Fruit fly (Drosophila melanogaster) whole organism: ENCODE data around the gene Rpn10.

Experiments used
- CG8478 ChIP-seq: fragments of >200 bp; optimal IDR thresholded peaks from 2 replicates; lab custom pipeline; 2018; ENCODE audit warnings: inconsistent platforms
- Dll ChIP-seq: fragments of >200 bp; optimal IDR thresholded peaks from 2 replicates; lab custom pipeline; 2017
- EcR ChIP-seq, 2 experiments: fragments of >200 bp; optimal IDR thresholded peaks; 2 replicates each; lab custom pipeline; 2017; ENCODE audit warnings: missing biosample characterization in 2 of 2, missing genetic modification characterization in 2 of 2, missing genetic modification reagents in 2 of 2
- pan ChIP-seq: fragments of >200 bp; optimal IDR thresholded peaks from 2 replicates; lab custom pipeline; 2017
- psq ChIP-seq: fragments of >200 bp; optimal IDR thresholded peaks from 2 replicates; lab custom pipeline; 2017
- usp ChIP-seq: fragments of >200 bp; optimal IDR thresholded peaks from 2 replicates; lab custom pipeline; 2017; ENCODE audit warnings: missing biosample characterization, missing genetic modification characterization, mixed read lengths

Rpn10 gene

DNA sequence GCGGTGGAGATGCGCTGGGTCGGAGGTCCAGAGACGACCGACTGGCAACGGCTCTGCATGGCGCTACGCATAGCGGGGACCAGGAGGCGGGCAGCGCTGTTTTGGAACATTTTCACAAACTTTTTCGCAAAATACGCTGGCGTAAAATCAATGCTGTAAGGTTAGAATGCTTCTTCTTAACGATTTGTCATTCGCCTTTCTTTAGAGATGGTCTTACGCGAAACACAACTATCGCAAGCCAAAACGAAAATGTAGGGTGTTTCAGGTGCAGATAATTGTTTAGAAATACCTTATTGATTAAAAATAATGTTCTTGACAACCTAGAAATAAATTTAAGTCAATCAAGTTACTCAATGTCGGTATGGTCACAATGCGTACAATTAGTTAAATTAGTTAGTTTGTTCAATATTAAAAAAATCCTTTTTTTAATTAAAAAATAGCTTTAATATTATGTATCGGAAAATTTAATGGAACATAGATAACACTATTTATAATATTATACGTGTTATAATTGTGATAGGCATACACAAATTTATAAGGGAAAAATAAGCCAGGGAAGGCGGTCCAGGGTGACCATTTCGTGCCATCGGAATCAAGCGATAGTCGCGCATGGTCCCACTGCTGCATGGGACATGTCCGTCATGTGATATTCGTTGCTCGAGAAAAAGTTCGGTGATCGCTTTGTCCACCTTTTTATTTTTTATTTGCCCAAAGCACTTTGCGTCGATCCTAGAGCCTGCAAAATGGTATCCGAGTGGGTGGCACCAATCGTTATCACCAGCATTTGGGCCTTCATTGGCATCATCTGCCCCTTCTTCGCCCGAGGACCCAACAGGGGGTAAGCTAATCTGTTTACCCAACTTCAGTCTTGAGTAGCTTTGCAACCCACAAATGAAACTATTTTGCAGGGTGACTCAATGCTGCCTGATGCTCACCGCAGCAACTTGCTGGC, 2.7 kb downstream of the Rpn10 start, which contains the start of the genes COX8 and VhaM9.7-b:
TSS of gene COX8 (minus strand) at position 203 of the 952 bp plus-strand sequence.
TSS of gene VhaM9.7-b (plus strand) at position 618 of the 952 bp plus-strand sequence.
- TF ChIP-seq Dll (lab: Kevin White, UChicago) (no peak), pan (lab: Kevin White, UChicago) (no peak), EcR (GFP tag; optimal IDR thresholded peaks at IDR 0.05; lab: Kevin White, UChicago) (no peak), psq (lab: Kevin White, UChicago) (no peak), usp (GFP tag; lab: Kevin White, UChicago) (no peak), CG8478 (lab: Kevin White, UChicago) (no peak)

- TF ChIP-seq Dll (lab: Kevin White, UChicago): no peak
- no peak for TF ChIP-seq EcR (GFP tag; optimal IDR thresholded peaks at IDR 0.05; lab: Kevin White, UChicago)
- TF ChIP-seq usp (GFP tag; lab: Kevin White, UChicago): no peak
- no peak for TF ChIP-seq CG8478 (lab: Kevin White, UChicago)
- no peak for TF ChIP-seq pan (lab: Kevin White, UChicago)
- no peak for TF ChIP-seq psq (lab: Kevin White, UChicago)
These were observed 5.3 kb downstream of the Rpn10 start, which contains the start of gene CG33290 for dm6 chr3L:21542059-21542458. TSS of gene CG33290 (plus strand) at chr3L:21542359.

dm6 chr3L:21554752-21555151, 18.0 kb downstream of the Rpn10 start, which contains the start of gene Wnk:
TSS of gene Wnk (minus strand) at chr3L:21554928.
- no peak for TF ChIP-seq pan (lab: Kevin White, UChicago)
- TF ChIP-seq Dll (lab: Kevin White, UChicago): no peak
- no peak for TF ChIP-seq CG8478 (lab: Kevin White, UChicago)
- TF ChIP-seq psq (lab: Kevin White, UChicago): no peak
- no peak for TF ChIP-seq usp (GFP tag; lab: Kevin White, UChicago)
- no peak for TF ChIP-seq EcR (GFP tag; optimal IDR thresholded peaks at IDR 0.05; lab: Kevin White, UChicago)

- no peak for TF ChIP-seq Dll (lab: Kevin White, UChicago)
These were observed 21.5 kb downstream of the Rpn10 start, which contains the start of gene CG7173 for dm6 chr3L:21558176-21558871. TSS of gene CG7173 (minus strand) at chr3L:21558226.

DNA sequence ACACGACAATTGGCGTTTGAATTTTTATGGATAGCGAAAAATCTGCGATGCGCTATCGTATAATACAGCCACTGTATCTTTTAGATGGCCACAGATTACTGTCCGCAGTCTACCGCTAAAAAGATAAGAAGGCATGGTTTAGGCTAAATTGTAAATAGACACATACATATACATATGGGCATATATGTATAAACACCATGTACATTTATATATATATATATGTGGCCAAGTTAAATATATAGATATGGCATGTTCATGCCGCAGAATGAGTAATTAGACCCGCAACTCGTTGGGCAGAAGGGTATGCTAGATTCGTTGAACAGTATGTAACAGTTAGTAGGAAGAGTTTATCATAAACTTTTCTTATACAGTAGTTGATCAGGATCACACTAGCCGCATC, 25.3 kb downstream of the Rpn10 start, which contains the start of gene CapaR:
TSS of gene CapaR (minus strand) at position 101 of the 400 bp plus-strand sequence.
- TF ChIP-seq psq (lab: Kevin White, UChicago): no peak
- no peak for TF ChIP-seq EcR (GFP tag; optimal IDR thresholded peaks at IDR 0.05; lab: Kevin White, UChicago)
- TF ChIP-seq CG8478 (lab: Kevin White, UChicago): no peak
- TF ChIP-seq pan (lab: Kevin White, UChicago): no peak
- no peak for TF ChIP-seq usp (GFP tag; lab: Kevin White, UChicago)
- no peak for TF ChIP-seq Dll (lab: Kevin White, UChicago)

- no peak for TF ChIP-seq psq (lab: Kevin White, UChicago)
- no peak for TF ChIP-seq pan (lab: Kevin White, UChicago)
- TF ChIP-seq usp (GFP tag; lab: Kevin White, UChicago): no peak
- TF ChIP-seq EcR (GFP tag; optimal IDR thresholded peaks at IDR 0.05; lab: Kevin White, UChicago): no peak
- TF ChIP-seq Dll (lab: Kevin White, UChicago): no peak
- no peak for TF ChIP-seq CG8478 (lab: Kevin White, UChicago)
These were observed 28.3 kb downstream of the Rpn10 start, which contains the start of gene CG7634 for dm6 chr3L:21565126-21565525. TSS of gene CG7634 (plus strand) at chr3L:21565426.

DNA sequence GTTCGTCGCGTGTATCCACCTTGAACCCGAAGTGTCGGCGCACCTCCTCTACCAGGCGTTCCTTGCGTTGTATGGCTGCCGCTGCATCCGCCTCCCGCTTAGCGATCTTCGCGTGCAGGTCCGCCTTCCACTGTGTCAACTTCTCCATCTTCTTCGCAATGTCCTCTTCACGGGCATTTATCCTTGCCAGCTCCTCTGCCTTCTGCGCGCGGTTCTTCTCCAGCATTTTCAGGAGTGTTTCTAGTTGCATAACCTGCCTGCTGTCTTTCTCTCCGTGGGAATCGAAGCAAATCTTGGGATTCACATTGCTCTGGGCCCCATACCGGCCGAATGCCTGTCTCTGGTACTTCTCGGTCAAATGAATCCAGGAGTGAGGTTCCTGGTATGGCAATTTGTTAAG, 31.5 kb downstream of the Rpn10 start:
- TF ChIP-seq CG8478 (lab: Kevin White, UChicago): no peak
- no peak for TF ChIP-seq Dll (lab: Kevin White, UChicago)
- no peak for TF ChIP-seq EcR (GFP tag; optimal IDR thresholded peaks at IDR 0.05; lab: Kevin White, UChicago)
- TF ChIP-seq usp (GFP tag; lab: Kevin White, UChicago): no peak
- no peak for TF ChIP-seq psq (lab: Kevin White, UChicago)
- no peak for TF ChIP-seq pan (lab: Kevin White, UChicago)

DNA sequence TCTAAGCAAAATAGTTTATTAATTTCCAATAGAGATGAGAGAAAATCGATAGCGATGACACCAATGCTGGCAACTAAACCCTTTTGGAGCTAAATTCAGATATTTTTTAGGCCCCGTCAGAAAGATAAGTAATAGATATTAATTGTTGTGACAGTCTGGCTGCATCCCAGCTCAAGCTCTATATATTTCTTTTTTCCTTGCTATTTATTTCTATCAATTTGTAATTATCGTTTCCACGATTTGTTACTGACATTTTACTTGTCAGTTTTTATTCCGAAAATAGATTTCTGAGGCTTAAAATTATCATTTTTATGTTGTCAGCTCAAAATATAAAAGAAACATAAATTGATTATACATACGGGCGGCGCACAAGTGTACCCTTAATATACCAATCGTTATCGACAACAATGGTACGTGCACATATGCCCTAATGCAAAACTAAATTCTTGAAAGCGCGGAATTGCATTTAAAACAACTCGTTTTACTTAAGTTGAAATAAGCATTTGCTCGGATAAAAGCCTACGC, 32.1 kb downstream of the Rpn10 start, which contains the start of the genes CRIF and SMC5:
TSS of gene CRIF (minus strand) at position 51 of the 525 bp plus-strand sequence.
TSS of gene SMC5 (plus strand) at position 329 of the 525 bp plus-strand sequence.
- TF ChIP-seq CG8478 (lab: Kevin White, UChicago) (no peak), psq (lab: Kevin White, UChicago) (no peak), Dll (lab: Kevin White, UChicago) (no peak), EcR (GFP tag; optimal IDR thresholded peaks at IDR 0.05; lab: Kevin White, UChicago) (no peak), pan (lab: Kevin White, UChicago) (no peak), usp (GFP tag; lab: Kevin White, UChicago) (no peak)

DNA sequence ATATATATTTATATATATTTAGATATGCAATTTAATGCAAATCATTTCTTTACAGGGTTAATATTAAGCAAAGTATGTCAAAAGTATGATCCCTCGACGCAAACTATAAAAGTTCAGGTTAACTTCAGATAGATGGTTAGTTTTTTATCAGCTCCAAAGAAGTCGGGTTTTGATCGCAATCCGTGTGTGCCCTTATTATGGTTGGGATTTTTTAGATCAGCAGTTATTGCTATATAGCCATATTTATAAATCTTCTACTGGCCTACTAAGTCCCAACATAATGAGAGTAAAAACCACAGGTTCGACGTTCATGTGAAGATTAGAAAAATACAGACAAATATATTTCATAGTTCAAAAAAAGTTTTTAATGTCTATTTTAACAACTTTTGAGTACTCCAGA, 37.0 kb downstream of the Rpn10 start, which contains the start of gene EMC10:
TSS of gene EMC10 (plus strand) at position 301 of the 400 bp plus-strand sequence.
- TF ChIP-seq psq (lab: Kevin White, UChicago): no peak
- no peak for TF ChIP-seq pan (lab: Kevin White, UChicago)
- TF ChIP-seq EcR (GFP tag; optimal IDR thresholded peaks at IDR 0.05; lab: Kevin White, UChicago): no peak
- no peak for TF ChIP-seq Dll (lab: Kevin White, UChicago)
- no peak for TF ChIP-seq usp (GFP tag; lab: Kevin White, UChicago)
- TF ChIP-seq CG8478 (lab: Kevin White, UChicago): no peak

- TF ChIP-seq usp (GFP tag; lab: Kevin White, UChicago) (no peak), Dll (lab: Kevin White, UChicago) (no peak), psq (lab: Kevin White, UChicago) (no peak), pan (lab: Kevin White, UChicago) (no peak), EcR (GFP tag; optimal IDR thresholded peaks at IDR 0.05; lab: Kevin White, UChicago) (no peak), CG8478 (lab: Kevin White, UChicago) (no peak)
These were observed 37.5 kb downstream of the Rpn10 start for dm6 chr3L:21574296-21574745.
